Worm (Caenorhabditis elegans): Measurements from ENCODE around the gene srlf-28.

- TF ChIP-seq unc-39 (tag; optimal IDR thresholded peaks at IDR 0.05) (no peak), nhr-23 (tag; optimal IDR thresholded peaks at IDR 0.05) (no peak), unc-55 (GFP tag; optimal IDR thresholded peaks at IDR 0.05) (no peak), snpc-4 (tag; optimal IDR thresholded peaks at IDR 0.05) (no peak), lsy-2 (tag; optimal IDR thresholded peaks at IDR 0.05) (no peak), elt-1 (tag; optimal IDR thresholded peaks at IDR 0.05) (no peak), R02D3.7 (tag; optimal IDR thresholded peaks at IDR 0.05) (no peak), nhr-77 (tag; optimal IDR thresholded peaks at IDR 0.05) (no peak), nhr-12 (tag; optimal IDR thresholded peaks at IDR 0.05) (no peak), nhr-10 (tag; optimal IDR thresholded peaks at IDR 0.05) (no peak), ceh-82 (tag; optimal IDR thresholded peaks at IDR 0.05) (no peak), sem-4 (tag; optimal IDR thresholded peaks at IDR 0.05) (no peak)
These were observed 7.9 kb downstream of the srlf-28 start for ce11 chrIV:14335768-14336167.

All from whole organism, L2 larva.